Worm (Caenorhabditis elegans) whole organism, L3 larva: ENCODE measurements around the gene R07E5.19.

Source experiments
- aly-2 ChIP-seq: fragments of 150-350 bp; optimal IDR thresholded peaks from 2 replicates; lab custom pipeline; 2014; ENCODE audit warnings: missing biosample characterization, missing genetic modification characterization
- ama-1 ChIP-seq: fragments of 150-350 bp; optimal IDR thresholded peaks from 2 replicates; lab custom pipeline; 2018
- daf-12 ChIP-seq: fragments of 150-350 bp; optimal IDR thresholded peaks from 2 replicates; lab custom pipeline; 2014; ENCODE audit warnings: missing biosample characterization, missing genetic modification reagents, missing genetic modification characterization
- fos-1 ChIP-seq: fragments of 150-350 bp; optimal IDR thresholded peaks from 2 replicates; lab custom pipeline; 2014; ENCODE audit warnings: missing biosample characterization, missing genetic modification characterization
- jun-1 ChIP-seq: fragments of 150-350 bp; optimal IDR thresholded peaks from 2 replicates; lab custom pipeline; 2014; ENCODE audit warnings: missing biosample characterization, missing genetic modification reagents, missing genetic modification characterization
- lin-15B ChIP-seq: fragments of 150-350 bp; optimal IDR thresholded peaks from 2 replicates; lab custom pipeline; 2014; ENCODE audit warnings: missing biosample characterization, missing genetic modification characterization
- lin-39 ChIP-seq: fragments of 150-350 bp; optimal IDR thresholded peaks from 2 replicates; lab custom pipeline; 2018; ENCODE audit warnings: missing biosample characterization, missing genetic modification reagents, missing genetic modification characterization
- nhr-11 ChIP-seq: fragments of 150-350 bp; optimal IDR thresholded peaks from 2 replicates; lab custom pipeline; 2014; ENCODE audit warnings: missing biosample characterization, missing genetic modification characterization
- nhr-237 ChIP-seq: fragments of 150-350 bp; optimal IDR thresholded peaks from 2 replicates; lab custom pipeline; 2014; ENCODE audit warnings: missing biosample characterization, missing genetic modification characterization
- nhr-76 ChIP-seq: fragments of 150-350 bp; sonication (generic microtip); optimal IDR thresholded peaks from 5 replicates; lab custom pipeline; 2014; ENCODE audit warnings: missing biosample characterization, missing genetic modification characterization
- skn-1 ChIP-seq: fragments of 150-350 bp; optimal IDR thresholded peaks from 2 replicates; lab custom pipeline; 2014; ENCODE audit warnings: missing biosample characterization, missing genetic modification characterization
- unc-39 ChIP-seq: sonication (generic microtip); optimal IDR thresholded peaks from 4 replicates; lab custom pipeline; 2017; ENCODE audit warnings: missing biosample characterization, missing genetic modification characterization
- unc-62 ChIP-seq: fragments of 150-350 bp; sonication (generic microtip); optimal IDR thresholded peaks from 4 replicates; lab custom pipeline; 2014; ENCODE audit warnings: missing biosample characterization, missing genetic modification reagents, missing genetic modification characterization
- zag-1 ChIP-seq: fragments of 150-350 bp; optimal IDR thresholded peaks from 2 replicates; lab custom pipeline; 2014; ENCODE audit warnings: missing biosample characterization, missing genetic modification characterization

DNA sequence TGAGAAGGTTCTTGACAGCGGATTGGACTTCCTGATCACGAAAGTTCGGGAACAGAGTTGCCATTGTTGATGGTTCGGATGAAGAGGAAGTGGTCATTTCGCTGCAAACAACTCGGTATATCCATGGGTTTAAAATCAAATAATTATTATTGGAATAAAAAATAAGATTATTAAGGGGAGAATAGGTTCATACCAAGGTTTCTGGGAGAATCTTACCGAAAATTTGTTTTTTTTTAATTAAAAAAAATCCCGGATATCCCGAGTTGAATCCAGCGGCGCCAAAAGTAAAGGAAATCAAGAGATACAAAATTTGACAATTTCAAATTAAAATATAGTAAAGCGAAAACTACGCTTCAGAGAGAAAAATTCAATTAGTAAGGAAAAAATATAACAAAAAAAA lies at the start of gene R07E5.19, which contains the start of gene pdcd-2:
- TF ChIP-seq nhr-11 (tag; lab: Kevin White, UChicago): no peak
- no peak for TF ChIP-seq nhr-237
- no peak for TF ChIP-seq skn-1 (tag; lab: Kevin White, UChicago)
- no peak for TF ChIP-seq daf-12 (tag; lab: Kevin White, UChicago)
- TF ChIP-seq unc-62 (GFP tag; lab: Kevin White, UChicago): no peak
- TF ChIP-seq jun-1 (tag; lab: Kevin White, UChicago): no peak
- TF ChIP-seq lin-39 (tag; lab: Kevin White, UChicago): no peak
- no peak for TF ChIP-seq fos-1 (tag; lab: Kevin White, UChicago)
- no peak for TF ChIP-seq zag-1 (tag; lab: Kevin White, UChicago)
- no peak for TF ChIP-seq aly-2 (tag; lab: Kevin White, UChicago)
- no peak for TF ChIP-seq nhr-76 (tag; lab: Kevin White, UChicago)
- no peak for TF ChIP-seq unc-39 (tag; lab: Kevin White, UChicago)
- no peak for TF ChIP-seq ama-1 (lab: Kevin White, UChicago)
- TF ChIP-seq lin-15B (tag; lab: Kevin White, UChicago): no peak
